Worm (Caenorhabditis elegans) whole organism, L3 larva: ENCODE results near the gene mct-4.
A peak's percentile ranks its signal among the peaks of the same experiment; 100 is the strongest.

ENCODE experiments used
- R02D3.7 ChIP-seq: fragments of 150-350 bp; optimal IDR thresholded peaks from 2 replicates; lab custom pipeline; 2014; ENCODE audit warnings: missing biosample characterization, missing genetic modification characterization
- ZK546.5 ChIP-seq: sonication (generic microtip); optimal IDR thresholded peaks from 2 replicates; lab custom pipeline; 2017; ENCODE audit warnings: missing biosample characterization, missing genetic modification characterization
- aly-2 ChIP-seq: fragments of 150-350 bp; optimal IDR thresholded peaks from 2 replicates; lab custom pipeline; 2014; ENCODE audit warnings: missing biosample characterization, missing genetic modification characterization
- ama-1 ChIP-seq: fragments of 150-350 bp; optimal IDR thresholded peaks from 2 replicates; lab custom pipeline; 2018
- ceh-16 ChIP-seq: sonication (generic microtip); optimal IDR thresholded peaks from 2 replicates; lab custom pipeline; 2017; ENCODE audit warnings: missing biosample characterization, missing genetic modification characterization
- ceh-28 ChIP-seq: fragments of 150-350 bp; optimal IDR thresholded peaks from 2 replicates; lab custom pipeline; 2014; ENCODE audit warnings: missing biosample characterization, missing genetic modification reagents, missing genetic modification characterization
- ceh-82 ChIP-seq: fragments of 150-350 bp; optimal IDR thresholded peaks from 2 replicates; lab custom pipeline; 2014; ENCODE audit warnings: missing biosample characterization, missing genetic modification characterization
- daf-12 ChIP-seq: fragments of 150-350 bp; optimal IDR thresholded peaks from 2 replicates; lab custom pipeline; 2014; ENCODE audit warnings: missing biosample characterization, missing genetic modification reagents, missing genetic modification characterization
- egl-27 ChIP-seq: sonication (generic microtip); optimal IDR thresholded peaks from 4 replicates; lab custom pipeline; 2017; ENCODE audit warnings: missing biosample characterization, missing genetic modification reagents, missing genetic modification characterization
- egl-5 ChIP-seq: fragments of 150-350 bp; optimal IDR thresholded peaks from 2 replicates; lab custom pipeline; 2017; ENCODE audit warnings: missing biosample characterization, missing genetic modification reagents, missing genetic modification characterization, inconsistent platforms
- elt-1 ChIP-seq: fragments of 150-350 bp; optimal IDR thresholded peaks from 2 replicates; lab custom pipeline; 2014; ENCODE audit warnings: missing biosample characterization, missing genetic modification characterization
- elt-2 ChIP-seq: sonication (generic microtip); optimal IDR thresholded peaks from 2 replicates; lab custom pipeline; 2016; ENCODE audit warnings: missing genetic modification reagents, mild to moderate bottlenecking, missing genetic modification characterization, missing compliant biosample characterization
- elt-3 ChIP-seq, 3 experiments: fragments of 150-350 bp in 1 of 3; sonication (generic microtip) in 2 of 3; optimal IDR thresholded peaks; 2 replicates in 2 of 3; 4 replicates in 1 of 3; lab custom pipeline; 2014 to 2017; ENCODE audit warnings: missing biosample characterization in 3 of 3, missing genetic modification characterization in 3 of 3
- eor-1 ChIP-seq, 2 experiments: fragments of 150-350 bp; optimal IDR thresholded peaks; 2 replicates each; lab custom pipeline; 2014 to 2018; ENCODE audit warnings: missing biosample characterization in 2 of 2, missing genetic modification characterization in 2 of 2
- fkh-10 ChIP-seq: sonication (generic microtip); optimal IDR thresholded peaks from 2 replicates; lab custom pipeline; 2017; ENCODE audit warnings: missing biosample characterization, missing genetic modification reagents, missing genetic modification characterization
- fos-1 ChIP-seq: fragments of 150-350 bp; optimal IDR thresholded peaks from 2 replicates; lab custom pipeline; 2014; ENCODE audit warnings: missing biosample characterization, missing genetic modification characterization
- hmg-11 ChIP-seq: sonication (generic microtip); optimal IDR thresholded peaks from 2 replicates; lab custom pipeline; 2016; ENCODE audit warnings: missing genetic modification characterization, missing compliant biosample characterization
- jun-1 ChIP-seq: fragments of 150-350 bp; optimal IDR thresholded peaks from 2 replicates; lab custom pipeline; 2014; ENCODE audit warnings: missing biosample characterization, missing genetic modification reagents, missing genetic modification characterization
- lin-15B ChIP-seq: fragments of 150-350 bp; optimal IDR thresholded peaks from 2 replicates; lab custom pipeline; 2014; ENCODE audit warnings: missing biosample characterization, missing genetic modification characterization
- lin-39 ChIP-seq: fragments of 150-350 bp; optimal IDR thresholded peaks from 2 replicates; lab custom pipeline; 2018; ENCODE audit warnings: missing biosample characterization, missing genetic modification reagents, missing genetic modification characterization
- lsy-12 ChIP-seq: sonication (generic microtip); optimal IDR thresholded peaks from 2 replicates; lab custom pipeline; 2016; ENCODE audit warnings: mild to moderate bottlenecking, missing genetic modification characterization, missing compliant biosample characterization
- mdl-1 ChIP-seq: fragments of 150-350 bp; optimal IDR thresholded peaks from 2 replicates; lab custom pipeline; 2014; ENCODE audit warnings: missing biosample characterization, missing genetic modification characterization
- nfya-1 ChIP-seq: sonication (generic microtip); optimal IDR thresholded peaks from 2 replicates; lab custom pipeline; 2017; ENCODE audit warnings: missing genetic modification characterization, mild to moderate bottlenecking, missing compliant biosample characterization, antibody characterized with exemption, moderate library complexity; ENCODE audit not compliant: insufficient read depth
- nhr-11 ChIP-seq: fragments of 150-350 bp; optimal IDR thresholded peaks from 2 replicates; lab custom pipeline; 2014; ENCODE audit warnings: missing biosample characterization, missing genetic modification characterization
- nhr-23 ChIP-seq: fragments of 150-350 bp; optimal IDR thresholded peaks from 2 replicates; lab custom pipeline; 2014; ENCODE audit warnings: missing biosample characterization, missing genetic modification reagents, missing genetic modification characterization
- nhr-25 ChIP-seq: sonication (generic microtip); optimal IDR thresholded peaks from 2 replicates; lab custom pipeline; 2017; ENCODE audit warnings: missing biosample characterization, missing genetic modification characterization
- nhr-28 ChIP-seq: fragments of 150-350 bp; optimal IDR thresholded peaks from 2 replicates; lab custom pipeline; 2014; ENCODE audit warnings: missing biosample characterization, missing genetic modification characterization
- nhr-43 ChIP-seq: sonication (generic microtip); optimal IDR thresholded peaks from 2 replicates; lab custom pipeline; 2016; ENCODE audit warnings: mild to moderate bottlenecking, missing genetic modification characterization, missing compliant biosample characterization; ENCODE audit not compliant: poor library complexity, severe bottlenecking
- nhr-67 ChIP-seq: fragments of 150-350 bp; optimal IDR thresholded peaks from 2 replicates; lab custom pipeline; 2014; ENCODE audit warnings: missing biosample characterization, missing genetic modification characterization
- nhr-77 ChIP-seq: fragments of 150-350 bp; optimal IDR thresholded peaks from 2 replicates; lab custom pipeline; 2014; ENCODE audit warnings: missing biosample characterization, missing genetic modification characterization
- pha-4 ChIP-seq: fragments of 150-350 bp; optimal IDR thresholded peaks from 2 replicates; lab custom pipeline; 2014; ENCODE audit warnings: missing biosample characterization, missing genetic modification reagents, missing genetic modification characterization
- pqm-1 ChIP-seq: fragments of 150-350 bp; optimal IDR thresholded peaks from 2 replicates; lab custom pipeline; 2017; ENCODE audit warnings: missing biosample characterization, missing genetic modification characterization, inconsistent platforms
- sea-2 ChIP-seq: fragments of 150-350 bp; sonication (generic microtip); optimal IDR thresholded peaks from 4 replicates; lab custom pipeline; 2014; ENCODE audit warnings: missing biosample characterization, missing genetic modification reagents, missing genetic modification characterization
- tbx-2 ChIP-seq: sonication (generic microtip); optimal IDR thresholded peaks from 2 replicates; lab custom pipeline; 2016; ENCODE audit warnings: mild to moderate bottlenecking, missing genetic modification characterization, missing compliant biosample characterization
- unc-39 ChIP-seq: sonication (generic microtip); optimal IDR thresholded peaks from 4 replicates; lab custom pipeline; 2017; ENCODE audit warnings: missing biosample characterization, missing genetic modification characterization
- unc-62 ChIP-seq: fragments of 150-350 bp; sonication (generic microtip); optimal IDR thresholded peaks from 4 replicates; lab custom pipeline; 2014; ENCODE audit warnings: missing biosample characterization, missing genetic modification reagents, missing genetic modification characterization
- ztf-11 ChIP-seq: fragments of 150-350 bp; optimal IDR thresholded peaks from 2 replicates; lab custom pipeline; 2014; ENCODE audit warnings: missing biosample characterization, missing genetic modification characterization
- ztf-4 ChIP-seq: fragments of 150-350 bp; optimal IDR thresholded peaks from 2 replicates; lab custom pipeline; 2014; ENCODE audit warnings: missing biosample characterization, missing genetic modification characterization

Gene mct-4

ce11 chrX:4972039-4972581 lies 42.6 kb upstream of the mct-4 start:
- TF ChIP-seq nhr-28 (tag; lab: Kevin White, UChicago) (no peak), R02D3.7 (tag; lab: Kevin White, UChicago) (no peak), nhr-25 (tag; lab: Kevin White, UChicago) (peak; percentile 4), nhr-23 (tag; lab: Kevin White, UChicago) (peak; percentile 87), lin-39 (tag; lab: Kevin White, UChicago) (peak; percentile 30), nhr-43 (tag; lab: Kevin White, UChicago) (peak; percentile 18), pha-4 (no peak), unc-39 (no peak), elt-3 (tag; optimal IDR thresholded peaks at IDR 0.05; lab: Kevin White, UChicago) (peak in 1 of 3 experiments; percentile 3)

ce11 chrX:4971427-4971826 lies 41.9 kb upstream of the mct-4 start:
- TF ChIP-seq nhr-77 (tag; lab: Kevin White, UChicago): no peak
- no peak for TF ChIP-seq ceh-16 (tag; lab: Kevin White, UChicago)
- peak; percentile 42 for TF ChIP-seq pha-4
- TF ChIP-seq fkh-10 (GFP tag; lab: Kevin White, UChicago): no peak
- TF ChIP-seq lsy-12 (tag; lab: Kevin White, UChicago): no peak
- no peak for TF ChIP-seq pqm-1 (tag; lab: Kevin White, UChicago)
- TF ChIP-seq egl-27 (tag; lab: Kevin White, UChicago): no peak
- TF ChIP-seq nhr-25 (tag; lab: Kevin White, UChicago): peak; percentile 21
- no peak for TF ChIP-seq unc-62
- TF ChIP-seq jun-1 (tag; lab: Kevin White, UChicago): peak; percentile 18
- no peak for TF ChIP-seq nhr-67 (tag; lab: Kevin White, UChicago)
- TF ChIP-seq aly-2 (tag; lab: Kevin White, UChicago): no peak
- no peak for TF ChIP-seq ztf-4 (tag; lab: Kevin White, UChicago)
- no peak for TF ChIP-seq egl-5
- no peak for TF ChIP-seq daf-12
- TF ChIP-seq lin-15B (tag; lab: Kevin White, UChicago): no peak
- TF ChIP-seq ceh-28 (tag; lab: Kevin White, UChicago): no peak
- TF ChIP-seq elt-2 (tag; lab: Kevin White, UChicago): no peak
- TF ChIP-seq hmg-11: peak; percentile 50
- TF ChIP-seq nfya-1 (tag; lab: Kevin White, UChicago): peak; percentile 36
- TF ChIP-seq ZK546.5 (tag; lab: Kevin White, UChicago): no peak
- no peak for TF ChIP-seq elt-1
- TF ChIP-seq ama-1 (lab: Kevin White, UChicago): peak; percentile 52
- TF ChIP-seq nhr-43 (tag; lab: Kevin White, UChicago): peak; percentile 47
- no peak for TF ChIP-seq elt-3 (tag; optimal IDR thresholded peaks at IDR 0.05; lab: Kevin White, UChicago)
- no peak for TF ChIP-seq sea-2 (GFP tag; lab: Kevin White, UChicago)
- no peak for TF ChIP-seq ztf-11 (tag; lab: Kevin White, UChicago)
- no peak for TF ChIP-seq fos-1 (tag; lab: Kevin White, UChicago)
- no peak for TF ChIP-seq tbx-2 (tag; lab: Kevin White, UChicago)
- peak; percentile 52 for TF ChIP-seq nhr-23 (tag; lab: Kevin White, UChicago)
- TF ChIP-seq nhr-11: no peak
- TF ChIP-seq mdl-1 (tag; lab: Kevin White, UChicago): no peak
- no peak for TF ChIP-seq eor-1 (tag; optimal IDR thresholded peaks at IDR 0.05; lab: Kevin White, UChicago)
- TF ChIP-seq lin-39 (tag; lab: Kevin White, UChicago): peak; percentile 67
- no peak for TF ChIP-seq ceh-82

ce11 chrX:4970863-4971345 lies 41.3 kb upstream of the mct-4 start, which contains the start of gene calu-1:
TSS of gene calu-1 (minus strand) at chrX:4970913.
- TF ChIP-seq nfya-1 (tag; lab: Kevin White, UChicago): no peak
- peak; percentile 10 for TF ChIP-seq pha-4
- TF ChIP-seq nhr-23 (tag; lab: Kevin White, UChicago): peak; percentile 15
- TF ChIP-seq, all 47 proteins: peak for 2
